Worm (Caenorhabditis elegans): ENCODE results near the gene C39D10.8.
A peak's percentile ranks its signal among the peaks of the same experiment; 100 is the strongest.

C39D10.8 gene

ce11 chrX:7880848-7881247 lies at the start of gene C39D10.8:
Gene C39D10.8 (minus strand): TSS chrX:7880948.
- peak; percentile 6 for TF ChIP-seq nhr-21 (tag; optimal IDR thresholded peaks at IDR 0.05)
- TF ChIP-seq crh-2 (tag; optimal IDR thresholded peaks at IDR 0.05) = no peak
- no peak for TF ChIP-seq gmeb-1 (tag; optimal IDR thresholded peaks at IDR 0.05)

- no peak for TF ChIP-seq nhr-11 (tag; optimal IDR thresholded peaks at IDR 0.05)
- no peak for TF ChIP-seq Y55F3AM.14 (GFP tag; optimal IDR thresholded peaks at IDR 0.05)
- TF ChIP-seq nhr-6 (tag; optimal IDR thresholded peaks at IDR 0.05) = no peak
- no peak for TF ChIP-seq fos-1 (tag; optimal IDR thresholded peaks at IDR 0.05)
- no peak for TF ChIP-seq unc-55 (GFP tag; optimal IDR thresholded peaks at IDR 0.05)
These were observed 49.7 kb upstream of the C39D10.8 start, which contains the start of gene zig-3 for ce11 chrX:7930450-7930849. Gene zig-3 (plus strand): TSS chrX:7930750.

ce11 chrX:7925134-7925533 lies 44.4 kb upstream of the C39D10.8 start, which contains the start of gene zig-4:
Gene zig-4 (plus strand): TSS chrX:7925434.
- TF ChIP-seq peb-1 (tag; optimal IDR thresholded peaks at IDR 0.05) (no peak), unc-55 (GFP tag; optimal IDR thresholded peaks at IDR 0.05) (no peak), nhr-129 (tag; optimal IDR thresholded peaks at IDR 0.05) (no peak), nhr-11 (tag; optimal IDR thresholded peaks at IDR 0.05) (no peak), nhr-21 (tag; optimal IDR thresholded peaks at IDR 0.05) (no peak), lin-11 (tag; optimal IDR thresholded peaks at IDR 0.05) (no peak), F13H6.1 (tag; optimal IDR thresholded peaks at IDR 0.05) (no peak), ZK546.5 (tag; optimal IDR thresholded peaks at IDR 0.05) (no peak), lsy-2 (tag; optimal IDR thresholded peaks at IDR 0.05) (no peak), elt-3 (tag; optimal IDR thresholded peaks at IDR 0.05) (no peak), ama-1 (optimal IDR thresholded peaks at IDR 0.05) (no peak), aly-2 (tag; optimal IDR thresholded peaks at IDR 0.05) (no peak)

- TF ChIP-seq mab-5 (tag; optimal IDR thresholded peaks at IDR 0.05) (no peak), nhr-10 (tag; optimal IDR thresholded peaks at IDR 0.05) (no peak)
These were observed 40.4 kb upstream of the C39D10.8 start for ce11 chrX:7921130-7921529.

ce11 chrX:7916076-7916475 lies 35.3 kb upstream of the C39D10.8 start:
- TF ChIP-seq lsy-2 (tag; optimal IDR thresholded peaks at IDR 0.05) (no peak), C34F6.9 (tag; optimal IDR thresholded peaks at IDR 0.05) (peak; percentile 24), fos-1 (tag; optimal IDR thresholded peaks at IDR 0.05) (peak; percentile 38)

ce11 chrX:7915616-7916015 lies 34.9 kb upstream of the C39D10.8 start:
- TF ChIP-seq C34F6.9 (tag; optimal IDR thresholded peaks at IDR 0.05) (no peak), ztf-11 (tag; optimal IDR thresholded peaks at IDR 0.05) (no peak), lin-13 (GFP tag; optimal IDR thresholded peaks at IDR 0.05) (no peak), gmeb-1 (tag; optimal IDR thresholded peaks at IDR 0.05) (no peak), skn-1 (tag; optimal IDR thresholded peaks at IDR 0.05) (no peak), ZK546.5 (tag; optimal IDR thresholded peaks at IDR 0.05) (no peak), blmp-1 (tag; optimal IDR thresholded peaks at IDR 0.05; ENCODE audit: insufficient read depth) (no peak), nhr-21 (tag; optimal IDR thresholded peaks at IDR 0.05) (no peak), nhr-12 (tag; optimal IDR thresholded peaks at IDR 0.05) (no peak), dmd-4 (tag; optimal IDR thresholded peaks at IDR 0.05) (no peak), sma-9 (GFP tag; optimal IDR thresholded peaks at IDR 0.05) (no peak), sma-9 (tag; optimal IDR thresholded peaks at IDR 0.05) (no peak), nhr-10 (tag; optimal IDR thresholded peaks at IDR 0.05) (no peak), unc-55 (GFP tag; optimal IDR thresholded peaks at IDR 0.05) (no peak), nhr-11 (tag; optimal IDR thresholded peaks at IDR 0.05) (no peak), ceh-16 (tag; optimal IDR thresholded peaks at IDR 0.05) (no peak), elt-1 (tag; optimal IDR thresholded peaks at IDR 0.05) (no peak), zag-1 (tag; optimal IDR thresholded peaks at IDR 0.05) (no peak), lin-11 (tag; optimal IDR thresholded peaks at IDR 0.05) (no peak), nhr-129 (tag; optimal IDR thresholded peaks at IDR 0.05) (no peak), nhr-25 (tag; optimal IDR thresholded peaks at IDR 0.05) (no peak)

DNA sequence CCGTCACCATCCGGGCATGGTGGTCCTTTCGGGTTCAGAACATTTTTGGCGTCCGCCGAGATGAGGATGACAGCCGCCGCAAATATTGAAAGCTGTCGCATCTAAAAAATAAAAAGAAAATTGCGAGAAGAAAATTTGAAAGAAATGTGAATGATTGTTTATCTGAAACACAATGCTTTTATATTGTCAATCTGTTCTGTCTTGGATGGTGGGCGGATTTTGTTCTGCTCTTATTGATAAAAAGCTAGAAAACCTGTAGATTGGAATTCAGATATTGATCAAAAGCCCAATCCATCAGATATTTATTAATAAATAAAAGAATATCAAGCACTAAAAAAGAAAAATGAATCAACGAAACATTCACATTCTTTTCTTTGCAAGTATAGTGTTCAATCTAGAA lies 33.1 kb upstream of the C39D10.8 start, which contains the start of gene C39D10.7:
Gene C39D10.7 (minus strand): TSS at position 101 of the 400 bp plus-strand sequence.
- no peak for TF ChIP-seq lin-13 (GFP tag; optimal IDR thresholded peaks at IDR 0.05)
- no peak for TF ChIP-seq unc-62 (GFP tag; optimal IDR thresholded peaks at IDR 0.05)
- TF ChIP-seq sem-4 (tag; optimal IDR thresholded peaks at IDR 0.05) = no peak

Data from whole organism, L2 larva.